Fruit fly (Drosophila melanogaster): ENCODE results near the gene CG5162.

CG5162 gene

dm6 chrX:17178484-17178921 is 36.6 kb upstream of the CG5162 start (continued):
- no peak for TF ChIP-seq CG12769 (tag; optimal IDR thresholded peaks at IDR 0.05)
- TF ChIP-seq CG11456 (GFP tag; IDR thresholded peaks at IDR 0.05), result peak; percentile 98
- TF ChIP-seq lilli (GFP tag; optimal IDR thresholded peaks at IDR 0.05), result peak; percentile 96
- TF ChIP-seq Opbp (GFP tag; IDR thresholded peaks at IDR 0.05; ENCODE audit: partially characterized antibody), result no peak
- TF ChIP-seq CG2129 (GFP tag; IDR thresholded peaks at IDR 0.05; ENCODE audit: partially characterized antibody), result no peak
- TF ChIP-seq YL-1 (GFP tag; optimal IDR thresholded peaks at IDR 0.05), result no peak
- TF ChIP-seq Sry-β (GFP tag; optimal IDR thresholded peaks at IDR 0.05), result peak; percentile 39
- peak; percentile 90 for TF ChIP-seq CG5180 (GFP tag; optimal IDR thresholded peaks at IDR 0.05)
- TF ChIP-seq nerfin-2 (GFP tag; IDR thresholded peaks at IDR 0.05; ENCODE audit: partially characterized antibody), result no peak
- TF ChIP-seq bsh (GFP tag; optimal IDR thresholded peaks at IDR 0.05), result no peak
- TF ChIP-seq CG7786 (GFP tag; optimal IDR thresholded peaks at IDR 0.05), result peak; percentile 69
- no peak for TF ChIP-seq aop (GFP tag; IDR thresholded peaks at IDR 0.05)
- no peak for TF ChIP-seq ATbp (GFP tag; optimal IDR thresholded peaks at IDR 0.05)
- TF ChIP-seq CG33213 (GFP tag; optimal IDR thresholded peaks at IDR 0.05), result peak; percentile 86
- TF ChIP-seq hbn (GFP tag; IDR thresholded peaks at IDR 0.05; ENCODE audit: partially characterized antibody), result no peak
- TF ChIP-seq NC2β (GFP tag; optimal IDR thresholded peaks at IDR 0.05), result no peak
- TF ChIP-seq CG11560 (tag; IDR thresholded peaks at IDR 0.05), result peak; percentile 91
- peak; percentile 98 for TF ChIP-seq tin (GFP tag; optimal IDR thresholded peaks at IDR 0.05)
- peak; percentile 96 for TF ChIP-seq trem (tag; optimal IDR thresholded peaks at IDR 0.05)
- 0 out of 3 replicates have a peak, but pooled peaks have one; percentile 63 for TF ChIP-seq Optix (GFP tag; IDR thresholded peaks at IDR 0.05)
- peak; percentile 86 for TF ChIP-seq Deaf1 (tag; optimal IDR thresholded peaks at IDR 0.05)
- TF ChIP-seq mam (GFP tag; optimal IDR thresholded peaks at IDR 0.05), result peak; percentile 92
- no peak for TF ChIP-seq lov (optimal IDR thresholded peaks at IDR 0.05)
- peak; percentile 98 for TF ChIP-seq lov (GFP tag; IDR thresholded peaks at IDR 0.05)
- TF ChIP-seq run (tag; optimal IDR thresholded peaks at IDR 0.05), result peak; percentile 97
- peak; percentile 99 for TF ChIP-seq CG2712 (tag; optimal IDR thresholded peaks at IDR 0.05)
- TF ChIP-seq Abd-B (GFP tag; optimal IDR thresholded peaks at IDR 0.05), result no peak
- no peak for TF ChIP-seq prd (optimal IDR thresholded peaks at IDR 0.05)
- peak; percentile 99 for TF ChIP-seq prd (GFP tag; IDR thresholded peaks at IDR 0.05)
- TF ChIP-seq Chrac-16 (GFP tag; optimal IDR thresholded peaks at IDR 0.05), result no peak
- peak; percentile 97 for TF ChIP-seq Six4 (GFP tag; optimal IDR thresholded peaks at IDR 0.05)
- peak; percentile 93 for TF ChIP-seq kah (GFP tag; optimal IDR thresholded peaks at IDR 0.05)
- peak; percentile 86 for TF ChIP-seq CG8281 (tag; optimal IDR thresholded peaks at IDR 0.05)
- peak; percentile 98 for TF ChIP-seq corto (GFP tag; optimal IDR thresholded peaks at IDR 0.05)
- TF ChIP-seq kay (GFP tag; optimal IDR thresholded peaks at IDR 0.05), result peak; percentile 97
- TF ChIP-seq Dip2 (GFP tag; IDR thresholded peaks at IDR 0.05), result peak; percentile 78
- peak; percentile 67 for TF ChIP-seq CG17912 (GFP tag; optimal IDR thresholded peaks at IDR 0.05)
- TF ChIP-seq CG31224 (GFP tag; IDR thresholded peaks at IDR 0.05), result peak; percentile 95
- peak; percentile 99 for TF ChIP-seq Awh (GFP tag; IDR thresholded peaks at IDR 0.05)
- TF ChIP-seq CG31388 (GFP tag; optimal IDR thresholded peaks at IDR 0.05), result peak; percentile 93
- no peak for TF ChIP-seq CG8478 (optimal IDR thresholded peaks at IDR 0.05)
- peak; percentile 83 for TF ChIP-seq Antp (GFP tag; optimal IDR thresholded peaks at IDR 0.05)
- peak; percentile 100 for TF ChIP-seq Xrp1 (GFP tag; IDR thresholded peaks at IDR 0.05)
- TF ChIP-seq ranshi (GFP tag; IDR thresholded peaks at IDR 0.05), result peak; percentile 99
- no peak for TF ChIP-seq CG33557 (GFP tag; optimal IDR thresholded peaks at IDR 0.05)
- TF ChIP-seq E2f1 (GFP tag; IDR thresholded peaks at IDR 0.05), result peak; percentile 99
- peak; percentile 95 for TF ChIP-seq CG14050 (GFP tag; IDR thresholded peaks at IDR 0.05)
- TF ChIP-seq so (GFP tag; IDR thresholded peaks at IDR 0.05), result peak; percentile 97
- peak; percentile 99 for TF ChIP-seq ttk (GFP tag; IDR thresholded peaks at IDR 0.05)
- peak; percentile 96 for TF ChIP-seq D19A (tag; optimal IDR thresholded peaks at IDR 0.05)
- TF ChIP-seq CG9215 (GFP tag; IDR thresholded peaks at IDR 0.05), result peak; percentile 97
- peak; percentile 77 for TF ChIP-seq fd102C (GFP tag; optimal IDR thresholded peaks at IDR 0.05)
